Fruit fly (Drosophila melanogaster) whole organism, prepupa: ENCODE measurements around the gene CG31050.

Experiments
- Blimp-1 ChIP-seq: fragments of 200-800 bp; sonication (Bioruptor generic); optimal IDR thresholded peaks from 3 replicates; lab custom pipeline; 2017; ENCODE audit warnings: missing biosample characterization, missing genetic modification characterization, mild to moderate bottlenecking, moderate library complexity, missing genetic modification reagents
- CG10631 ChIP-seq: fragments of 200-800 bp; sonication (Bioruptor generic); optimal IDR thresholded peaks from 2 replicates; lab custom pipeline; 2016; ENCODE audit warnings: missing biosample characterization, missing genetic modification characterization
- CG11762 ChIP-seq: fragments of 200-800 bp; sonication (Bioruptor generic); optimal IDR thresholded peaks from 3 replicates; lab custom pipeline; 2016; ENCODE audit warnings: missing biosample characterization, missing genetic modification characterization; ENCODE audit not compliant: insufficient read depth
- CG11902 ChIP-seq: fragments of 200-800 bp; sonication (Bioruptor generic); optimal IDR thresholded peaks from 3 replicates; lab custom pipeline; 2016; ENCODE audit warnings: missing biosample characterization, missing genetic modification characterization
- CG15336 ChIP-seq: fragments of 200-800 bp; sonication (Bioruptor generic); IDR thresholded peaks from 2 replicates; pipeline ENCODE4 v1.3.6; 2022; ENCODE audit warnings: missing biosample characterization, missing genetic modification characterization
- CG1621 ChIP-seq: fragments of 200-800 bp; sonication (Bioruptor generic); optimal IDR thresholded peaks from 3 replicates; lab custom pipeline; 2018; ENCODE audit warnings: missing biosample characterization, mild to moderate bottlenecking, missing genetic modification characterization
- CG16779 ChIP-seq: fragments of 200-800 bp; sonication (Bioruptor generic); optimal IDR thresholded peaks from 3 replicates; lab custom pipeline; 2017; ENCODE audit warnings: missing biosample characterization, mild to moderate bottlenecking, missing genetic modification characterization
- CG31627 ChIP-seq: fragments of 200-800 bp; sonication (Bioruptor generic); optimal IDR thresholded peaks from 3 replicates; lab custom pipeline; 2016; ENCODE audit warnings: missing biosample characterization, missing genetic modification characterization
- CG32006 ChIP-seq: fragments of 200-800 bp; sonication (Bioruptor generic); optimal IDR thresholded peaks from 3 replicates; lab custom pipeline; 2017; ENCODE audit warnings: missing biosample characterization, mild to moderate bottlenecking, missing genetic modification characterization
- CG34406 ChIP-seq: fragments of 200-800 bp; sonication (Bioruptor generic); optimal IDR thresholded peaks from 3 replicates; lab custom pipeline; 2016; ENCODE audit warnings: missing biosample characterization, missing genetic modification characterization
- CG3919 ChIP-seq: fragments of 200-800 bp; sonication (Bioruptor generic); optimal IDR thresholded peaks from 3 replicates; lab custom pipeline; 2016; ENCODE audit warnings: missing biosample characterization, missing genetic modification characterization
- CG4318 ChIP-seq: fragments of 200-800 bp; sonication (Bioruptor generic); optimal IDR thresholded peaks from 3 replicates; lab custom pipeline; 2017; ENCODE audit warnings: missing biosample characterization, mild to moderate bottlenecking, missing genetic modification characterization
- CG6163 ChIP-seq: fragments of 200-800 bp; sonication (Bioruptor generic); IDR thresholded peaks from 3 replicates; pipeline ENCODE4 v1.3.6; 2022; ENCODE audit warnings: missing biosample characterization, missing genetic modification characterization
- CG6276 ChIP-seq: fragments of 200-800 bp; sonication (Bioruptor generic); optimal IDR thresholded peaks from 2 replicates; lab custom pipeline; 2017; ENCODE audit warnings: missing biosample characterization, mild to moderate bottlenecking, missing genetic modification characterization
- CG6808 ChIP-seq: fragments of 200-800 bp; sonication (Bioruptor generic); optimal IDR thresholded peaks from 3 replicates; lab custom pipeline; 2017; ENCODE audit warnings: missing biosample characterization, missing genetic modification characterization, mild to moderate bottlenecking, moderate library complexity, missing genetic modification reagents
- CG6854 ChIP-seq: fragments of 200-800 bp; sonication (Bioruptor generic); optimal IDR thresholded peaks from 2 replicates; lab custom pipeline; 2017; ENCODE audit warnings: missing biosample characterization, mild to moderate bottlenecking, missing genetic modification characterization
- CG7368 ChIP-seq: fragments of 200-800 bp; sonication (Bioruptor generic); optimal IDR thresholded peaks from 3 replicates; lab custom pipeline; 2016; ENCODE audit warnings: missing biosample characterization, missing genetic modification characterization
- CG8119 ChIP-seq: fragments of 200-800 bp; sonication (Bioruptor generic); IDR thresholded peaks from 3 replicates; pipeline ENCODE4 v1.3.6; 2022; ENCODE audit warnings: missing biosample characterization, missing genetic modification characterization
- CG8632 ChIP-seq: fragments of 200-800 bp; sonication (Bioruptor generic); optimal IDR thresholded peaks from 3 replicates; lab custom pipeline; 2016; ENCODE audit warnings: missing biosample characterization, missing genetic modification characterization
- CG9139 ChIP-seq: fragments of 200-800 bp; sonication (Bioruptor generic); optimal IDR thresholded peaks from 3 replicates; lab custom pipeline; 2017; ENCODE audit warnings: missing biosample characterization, mild to moderate bottlenecking, missing genetic modification characterization
- Eip78C ChIP-seq: fragments of 200-800 bp; sonication (Bioruptor generic); peaks from one replicate; lab custom pipeline; 2016; ENCODE audit warnings: missing biosample characterization, missing genetic modification characterization
- Ets21C ChIP-seq: fragments of 200-800 bp; sonication (Bioruptor generic); optimal IDR thresholded peaks from 3 replicates; lab custom pipeline; 2016; ENCODE audit warnings: missing biosample characterization, missing genetic modification characterization
- Ets96B ChIP-seq: fragments of 200-800 bp; optimal IDR thresholded peaks from 2 replicates; lab custom pipeline; 2019; ENCODE audit warnings: missing biosample characterization, mild to moderate bottlenecking, missing genetic modification characterization, moderate library complexity
- Hr39 ChIP-seq: fragments of 200-800 bp; sonication (Bioruptor generic); optimal IDR thresholded peaks from 2 replicates; lab custom pipeline; 2016; ENCODE audit warnings: missing biosample characterization, missing genetic modification characterization
- Hr4 ChIP-seq: fragments of 200-800 bp; sonication (Bioruptor generic); optimal IDR thresholded peaks from 3 replicates; lab custom pipeline; 2016; ENCODE audit warnings: missing biosample characterization, missing genetic modification characterization
- Lpt ChIP-seq: fragments of 200-800 bp; sonication (Bioruptor generic); optimal IDR thresholded peaks from 3 replicates; lab custom pipeline; 2016; ENCODE audit warnings: missing biosample characterization, missing genetic modification characterization
- Smox ChIP-seq: fragments of 200-800 bp; sonication (Bioruptor generic); optimal IDR thresholded peaks from 3 replicates; lab custom pipeline; 2016; ENCODE audit warnings: missing biosample characterization, missing genetic modification characterization
- Sox102F ChIP-seq: fragments of 200-800 bp; sonication (Bioruptor generic); optimal IDR thresholded peaks from 2 replicates; lab custom pipeline; 2016; ENCODE audit warnings: missing biosample characterization, mild to moderate bottlenecking, missing genetic modification characterization
- Sox15 ChIP-seq: fragments of 200-800 bp; sonication (Bioruptor generic); optimal IDR thresholded peaks from 3 replicates; lab custom pipeline; 2016; ENCODE audit warnings: missing biosample characterization, missing genetic modification characterization
- achi ChIP-seq: fragments of 200-800 bp; sonication (Bioruptor generic); optimal IDR thresholded peaks from 3 replicates; lab custom pipeline; 2016; ENCODE audit warnings: missing biosample characterization, missing genetic modification characterization
- dsx ChIP-seq: fragments of 200-800 bp; optimal IDR thresholded peaks from 3 replicates; lab custom pipeline; 2019; ENCODE audit warnings: missing biosample characterization, mild to moderate bottlenecking, missing genetic modification characterization, moderate library complexity; ENCODE audit not compliant: poor library complexity, severe bottlenecking
- eg ChIP-seq: fragments of 200-800 bp; sonication (Bioruptor generic); IDR thresholded peaks from 3 replicates; pipeline ENCODE4 v1.3.6; 2022; ENCODE audit warnings: missing biosample characterization, missing genetic modification characterization
- fkh ChIP-seq: fragments of 200-800 bp; sonication (Bioruptor generic); optimal IDR thresholded peaks from 3 replicates; lab custom pipeline; 2017; ENCODE audit warnings: missing biosample characterization, mild to moderate bottlenecking, missing genetic modification characterization, moderate library complexity
- lz ChIP-seq: fragments of 200-800 bp; sonication (Bioruptor generic); optimal IDR thresholded peaks from 3 replicates; lab custom pipeline; 2016; ENCODE audit warnings: missing biosample characterization, missing genetic modification characterization
- net ChIP-seq: fragments of 200-800 bp; sonication (Bioruptor generic); optimal IDR thresholded peaks from 3 replicates; lab custom pipeline; 2016; ENCODE audit warnings: missing biosample characterization, missing genetic modification characterization
- spab ChIP-seq: fragments of 200-800 bp; sonication (Bioruptor generic); optimal IDR thresholded peaks from 2 replicates; lab custom pipeline; 2017; ENCODE audit warnings: missing biosample characterization, mild to moderate bottlenecking, missing genetic modification characterization, missing genetic modification reagents
- ss ChIP-seq, 2 experiments: fragments of 200-800 bp; sonication (Bioruptor generic); optimal IDR thresholded peaks; 2 replicates in 1 of 2; 3 replicates in 1 of 2; lab custom pipeline; 2017 to 2018; ENCODE audit warnings: mild to moderate bottlenecking in 2 of 2, missing biosample characterization in 2 of 2, missing genetic modification characterization in 2 of 2, moderate library complexity in 1 of 2
- svp ChIP-seq: fragments of 200-800 bp; sonication (Bioruptor generic); peaks from one replicate; lab custom pipeline; 2016; ENCODE audit warnings: missing biosample characterization, missing genetic modification characterization
- topi ChIP-seq: fragments of 200-800 bp; sonication (Bioruptor generic); optimal IDR thresholded peaks from 3 replicates; lab custom pipeline; 2016; ENCODE audit warnings: missing biosample characterization, missing genetic modification characterization

The CG31050 gene

DNA sequence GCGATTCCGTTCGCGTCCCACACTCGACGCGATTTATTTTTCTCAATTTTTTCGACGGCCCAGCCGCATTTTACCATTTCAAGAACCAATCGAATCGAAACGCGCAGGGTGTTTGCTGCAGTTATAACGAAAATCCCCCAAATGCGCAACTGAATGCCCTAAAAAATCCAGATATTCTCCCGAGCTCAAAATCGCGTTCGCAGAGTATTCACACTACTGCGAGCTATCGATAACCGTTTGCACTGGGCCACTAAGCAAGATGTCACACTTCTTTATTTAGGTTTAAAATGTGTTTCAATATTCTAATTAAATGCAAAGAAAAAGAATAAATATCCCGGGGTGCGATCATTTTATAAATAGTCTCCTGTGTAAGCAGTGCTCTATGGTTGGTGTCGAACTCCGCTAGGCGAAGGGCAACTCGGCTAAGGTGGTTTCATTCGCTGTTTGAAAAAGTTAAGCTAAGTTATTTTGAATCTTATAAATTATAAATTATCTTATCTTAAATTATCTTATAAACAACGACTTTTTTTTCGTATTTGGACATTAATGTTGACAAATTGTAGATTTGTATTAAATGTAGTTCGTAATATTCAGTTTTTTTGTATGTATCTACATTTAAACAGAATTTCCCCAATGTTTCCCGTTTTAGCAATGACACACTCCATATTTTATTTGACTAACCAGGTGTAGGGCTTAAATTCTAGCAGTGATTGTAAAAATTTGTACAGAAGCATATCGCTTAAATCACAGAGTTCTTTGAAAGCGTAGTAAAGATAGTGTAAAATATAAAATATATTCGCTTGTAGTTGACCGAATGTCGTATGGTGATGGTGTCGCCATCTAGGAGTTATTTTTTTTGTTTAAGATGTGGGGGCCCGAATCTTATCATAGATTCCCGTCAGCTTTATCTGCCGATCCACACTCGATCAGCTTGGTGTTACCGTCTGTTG, 15.0 kb downstream of the CG31050 start, which contains the start of gene CG10011 (continued):
- TF ChIP-seq achi (no peak), Ets21C (GFP tag; lab: Kevin White, UChicago) (no peak), Lpt (no peak), CG9139 (no peak), Sox15 (GFP tag; lab: Kevin White, UChicago) (no peak), eg (GFP tag; lab: Robert Waterston, UW) (0 out of 3 replicates have a peak, but pooled peaks have one; percentile 25), lz (peak; percentile 2), Ets96B (tag; lab: Kevin White, UChicago) (no peak), CG34406 (GFP tag; lab: Kevin White, UChicago) (no peak), CG31627 (no peak)
- TF ChIP-seq, all 60 proteins: peak for 14

DNA sequence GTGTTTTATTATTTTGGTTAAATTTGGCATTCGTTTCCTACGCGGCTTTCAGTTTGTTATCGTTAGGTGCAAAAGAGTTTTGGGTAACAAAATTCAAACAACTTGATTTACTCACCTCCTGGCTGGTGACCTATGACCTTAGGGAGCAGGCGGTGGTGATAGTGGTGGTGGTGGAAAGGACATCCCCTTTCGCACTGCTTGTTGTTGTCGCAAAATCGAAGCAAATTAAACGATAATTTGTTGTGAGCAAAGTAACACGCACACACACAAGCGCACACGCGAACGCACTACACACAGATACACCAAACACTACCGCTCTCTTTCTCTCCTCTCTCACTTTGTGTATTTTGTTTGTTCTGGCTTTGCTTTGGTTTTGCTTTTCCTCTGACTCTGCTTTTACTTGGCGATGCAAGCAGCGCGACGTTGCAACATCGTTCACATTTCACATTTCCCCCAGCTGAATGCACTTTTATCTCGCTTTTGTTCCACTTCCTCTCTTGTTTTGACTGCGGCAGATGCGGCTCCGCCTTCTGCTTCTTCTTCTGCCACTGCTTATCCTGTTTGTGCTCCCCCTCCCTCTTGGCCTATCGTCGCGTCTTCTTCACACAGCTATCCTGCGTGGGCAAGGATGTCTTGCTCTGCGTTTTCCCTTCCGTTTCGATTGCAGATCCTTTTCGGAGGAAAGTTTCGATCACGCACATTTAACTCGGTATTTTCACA, 15.9 kb downstream of the CG31050 start:
- TF ChIP-seq Hr39 (GFP tag; lab: Kevin White, UChicago) (no peak), CG16779 (no peak), Lpt (peak; percentile 2), fkh (GFP tag; lab: Kevin White, UChicago) (peak; percentile 40), CG7368 (no peak), CG8119 (GFP tag; lab: Robert Waterston, UW) (no peak), spab (no peak), Eip78C (GFP tag; lab: Kevin White, UChicago) (no peak), CG32006 (GFP tag; lab: Kevin White, UChicago) (no peak), CG11762 (GFP tag; lab: Kevin White, UChicago) (no peak), Smox (GFP tag; lab: Kevin White, UChicago) (peak; percentile 5), CG31627 (no peak), CG11902 (GFP tag; lab: Kevin White, UChicago) (no peak), CG10631 (no peak), CG3919 (GFP tag; lab: Kevin White, UChicago) (no peak), CG15336 (no peak), Sox102F (GFP tag; lab: Kevin White, UChicago) (no peak), net (no peak), CG6854 (peak; percentile 82), Blimp-1 (GFP tag; lab: Kevin White, UChicago) (no peak), CG6808 (peak; percentile 48), CG4318 (no peak), CG6276 (GFP tag; lab: Kevin White, UChicago) (no peak), CG6163 (GFP tag; lab: Robert Waterston, UW) (peak; percentile 30; the same call in 1 of the 3 replicates), CG1621 (peak; percentile 6), svp (GFP tag; lab: Kevin White, UChicago) (no peak), Sox15 (GFP tag; lab: Kevin White, UChicago) (no peak), CG8632 (GFP tag; lab: Kevin White, UChicago) (no peak), ss (GFP tag; optimal IDR thresholded peaks at IDR 0.05; lab: Kevin White, UChicago) (peak; percentile 54 to 63), CG9139 (peak; percentile 21), dsx (GFP tag; lab: Kevin White, UChicago) (peak; percentile 46), Hr4 (GFP tag; lab: Kevin White, UChicago) (no peak), topi (GFP tag; lab: Kevin White, UChicago) (peak; percentile 8), eg (GFP tag; lab: Robert Waterston, UW) (no peak)
